Worm (Caenorhabditis elegans): ENCODE measurements around the gene srlf-19.

ce11 chrV:494284-494683 is 11.0 kb upstream of the srlf-19 start, which contains the start of gene nhr-131:
- TF ChIP-seq nhr-6 (tag; optimal IDR thresholded peaks at IDR 0.05) (no peak), fkh-10 (GFP tag; optimal IDR thresholded peaks at IDR 0.05) (no peak), dpl-1 (GFP tag; optimal IDR thresholded peaks at IDR 0.05) (no peak), dmd-8 (GFP tag; IDR thresholded peaks at IDR 0.05) (no peak), nhr-237 (tag; optimal IDR thresholded peaks at IDR 0.05) (no peak)

All from whole organism, L4 larva.